Worm (Caenorhabditis elegans) whole organism, young adult: ENCODE measurements around the gene lido-8.

Experiments
- B0261.1 ChIP-seq: sonication (generic microtip); optimal IDR thresholded peaks from 2 replicates; lab custom pipeline; 2016; ENCODE audit warnings: mild to moderate bottlenecking, missing genetic modification characterization, moderate library complexity, missing compliant biosample characterization
- C06A6.2 ChIP-seq: fragments of 200-800 bp; sonication (Bioruptor generic); conservative IDR thresholded peaks from 2 replicates; pipeline ENCODE4 v1.3.6; 2022; ENCODE audit warnings: missing genetic modification characterization, missing compliant biosample characterization
- F39B2.1 ChIP-seq: fragments of 200-800 bp; sonication (Bioruptor generic); IDR thresholded peaks from 2 replicates; pipeline ENCODE4 v1.3.6; 2022; ENCODE audit warnings: missing genetic modification reagents, missing genetic modification characterization, missing compliant biosample characterization
- F55B11.4 ChIP-seq: sonication (generic microtip); optimal IDR thresholded peaks from 2 replicates; lab custom pipeline; 2016; ENCODE audit warnings: missing compliant biosample characterization, missing genetic modification characterization, borderline replicate concordance; ENCODE audit not compliant: insufficient read depth
- F57A8.1 ChIP-seq: fragments of 200-800 bp; sonication (Bioruptor generic); optimal IDR thresholded peaks from 2 replicates; lab custom pipeline; 2018; ENCODE audit warnings: mild to moderate bottlenecking, missing genetic modification characterization, moderate library complexity, missing compliant biosample characterization
- K11D2.4 ChIP-seq: fragments of 200-800 bp; sonication (Bioruptor generic); IDR thresholded peaks from 2 replicates; pipeline ENCODE4 v1.3.6; 2022; ENCODE audit warnings: missing genetic modification reagents, missing genetic modification characterization, missing compliant biosample characterization
- Y53G8AR.9 ChIP-seq: fragments of 200-800 bp; sonication (Bioruptor generic); conservative IDR thresholded peaks from 2 replicates; pipeline ENCODE4 v1.3.6; 2022; ENCODE audit warnings: missing genetic modification reagents, missing genetic modification characterization, missing compliant biosample characterization
- Y67H2A.10 ChIP-seq: fragments of 200-800 bp; sonication (Bioruptor generic); conservative IDR thresholded peaks from 2 replicates; pipeline ENCODE4 v1.3.6; 2022; ENCODE audit warnings: missing genetic modification reagents, missing genetic modification characterization, missing compliant biosample characterization
- atf-7 ChIP-seq: sonication (generic microtip); optimal IDR thresholded peaks from 2 replicates; lab custom pipeline; 2017; ENCODE audit warnings: mild to moderate bottlenecking, missing genetic modification characterization, missing compliant biosample characterization
- attf-3 ChIP-seq: fragments of 200-800 bp; sonication (Bioruptor generic); conservative IDR thresholded peaks from 2 replicates; pipeline ENCODE4 v1.3.6; 2022; ENCODE audit warnings: missing genetic modification reagents, missing genetic modification characterization, missing compliant biosample characterization
- attf-5 ChIP-seq: fragments of 200-800 bp; sonication (Bioruptor generic); optimal IDR thresholded peaks from 2 replicates; lab custom pipeline; 2018; ENCODE audit warnings: mild to moderate bottlenecking, missing genetic modification characterization, missing compliant biosample characterization
- ccch-3 ChIP-seq: fragments of 200-800 bp; sonication (Bioruptor generic); optimal IDR thresholded peaks from 2 replicates; lab custom pipeline; 2018; ENCODE audit warnings: mild to moderate bottlenecking, missing genetic modification characterization, missing compliant biosample characterization
- cebp-1 ChIP-seq, 2 experiments: fragments of 200-800 bp in 1 of 2; sonication (Bioruptor generic) in 1 of 2; sonication (generic microtip) in 1 of 2; IDR thresholded peaks in 1 of 2; optimal IDR thresholded peaks in 1 of 2; 2 replicates each; pipeline versions ENCODE4 v1.3.6 to Lab custom; 2017 to 2022; ENCODE audit warnings: missing compliant biosample characterization in 2 of 2, missing genetic modification characterization in 2 of 2, mild to moderate bottlenecking in 1 of 2, missing genetic modification reagents in 1 of 2, moderate library complexity in 1 of 2
- ceh-100 ChIP-seq: fragments of 200-800 bp; sonication (Bioruptor generic); IDR thresholded peaks from 2 replicates; pipeline ENCODE4 v1.3.6; 2022; ENCODE audit warnings: missing genetic modification reagents, missing genetic modification characterization, missing compliant biosample characterization
- ceh-27 ChIP-seq: fragments of 200-800 bp; sonication (Bioruptor generic); optimal IDR thresholded peaks from 2 replicates; lab custom pipeline; 2018; ENCODE audit warnings: mild to moderate bottlenecking, missing genetic modification characterization, moderate library complexity, missing compliant biosample characterization
- ceh-58 ChIP-seq: fragments of 200-800 bp; sonication (Bioruptor generic); IDR thresholded peaks from 2 replicates; pipeline ENCODE4 v1.3.6; 2022; ENCODE audit warnings: missing genetic modification characterization, missing compliant biosample characterization
- die-1 ChIP-seq: sonication (generic microtip); optimal IDR thresholded peaks from 2 replicates; lab custom pipeline; 2016; ENCODE audit warnings: missing genotype, mild to moderate bottlenecking, missing genetic modification characterization, missing compliant biosample characterization
- dox-1 ChIP-seq: fragments of 200-800 bp; sonication (Bioruptor generic); IDR thresholded peaks from 2 replicates; pipeline ENCODE4 v1.3.6; 2022; ENCODE audit warnings: missing genetic modification reagents, missing genetic modification characterization, missing compliant biosample characterization
- dpff-1 ChIP-seq: sonication (generic microtip); optimal IDR thresholded peaks from 2 replicates; lab custom pipeline; 2017; ENCODE audit warnings: mild to moderate bottlenecking, missing genetic modification characterization, missing compliant biosample characterization
- dpl-1 ChIP-seq: fragments of 150-350 bp; optimal IDR thresholded peaks from 2 replicates; lab custom pipeline; 2014; ENCODE audit warnings: missing biosample characterization, missing genetic modification reagents, missing genetic modification characterization
- efl-1 ChIP-seq: fragments of 150-350 bp; optimal IDR thresholded peaks from 2 replicates; lab custom pipeline; 2014; ENCODE audit warnings: missing biosample characterization, missing genetic modification reagents, missing genetic modification characterization
- egrh-3 ChIP-seq: fragments of 200-800 bp; sonication (Bioruptor generic); IDR thresholded peaks from 2 replicates; pipeline ENCODE4 v1.3.6; 2022; ENCODE audit warnings: missing genetic modification reagents, missing genetic modification characterization, missing compliant biosample characterization
- hmg-20 ChIP-seq: fragments of 200-800 bp; sonication (Bioruptor generic); IDR thresholded peaks from 2 replicates; pipeline ENCODE4 v1.3.6; 2022; ENCODE audit warnings: missing genetic modification reagents, missing genetic modification characterization, missing compliant biosample characterization
- hrde-1 ChIP-seq: sonication (generic microtip); optimal IDR thresholded peaks from 2 replicates; lab custom pipeline; 2016; ENCODE audit warnings: missing genetic modification characterization, mild to moderate bottlenecking, missing compliant biosample characterization, moderate library complexity, missing genotype, missing genetic modification reagents, borderline replicate concordance
- hsf-1 ChIP-seq: fragments of 200-800 bp; sonication (Bioruptor generic); IDR thresholded peaks from 2 replicates; pipeline ENCODE4 v1.3.6; 2022; ENCODE audit warnings: missing genetic modification reagents, missing genetic modification characterization, missing compliant biosample characterization
- let-526 ChIP-seq: fragments of 200-800 bp; sonication (Bioruptor generic); IDR thresholded peaks from 2 replicates; pipeline ENCODE4 v1.3.6; 2022; ENCODE audit warnings: missing genetic modification reagents, missing genetic modification characterization, missing compliant biosample characterization
- lin-40 ChIP-seq: sonication (generic microtip); optimal IDR thresholded peaks from 2 replicates; lab custom pipeline; 2016; ENCODE audit warnings: missing genetic modification characterization, mild to moderate bottlenecking, missing compliant biosample characterization, missing genotype, missing genetic modification reagents
- lin-54 ChIP-seq: fragments of 200-800 bp; sonication (Bioruptor generic); optimal IDR thresholded peaks from 2 replicates; lab custom pipeline; 2018; ENCODE audit warnings: mild to moderate bottlenecking, missing genetic modification characterization, missing compliant biosample characterization
- lir-1 ChIP-seq: fragments of 200-800 bp; sonication (Bioruptor generic); conservative IDR thresholded peaks from 2 replicates; pipeline ENCODE4 v1.3.6; 2022; ENCODE audit warnings: missing genetic modification reagents, missing genetic modification characterization, missing compliant biosample characterization
- lsy-27 ChIP-seq: sonication (generic microtip); optimal IDR thresholded peaks from 2 replicates; lab custom pipeline; 2017; ENCODE audit warnings: missing genetic modification characterization, mild to moderate bottlenecking, missing compliant biosample characterization, antibody characterized with exemption, missing genotype, borderline replicate concordance; ENCODE audit not compliant: insufficient read depth
- nfya-2 ChIP-seq: fragments of 200-800 bp; sonication (Bioruptor generic); IDR thresholded peaks from 2 replicates; pipeline ENCODE4 v1.3.6; 2022; ENCODE audit warnings: missing genetic modification reagents, missing genetic modification characterization, missing compliant biosample characterization
- nfyb-1 ChIP-seq: fragments of 200-800 bp; sonication (Bioruptor generic); IDR thresholded peaks from 2 replicates; pipeline ENCODE4 v1.3.6; 2022; ENCODE audit warnings: missing genetic modification reagents, missing genetic modification characterization, missing compliant biosample characterization
- nhr-120 ChIP-seq: fragments of 200-800 bp; sonication (Bioruptor generic); IDR thresholded peaks from 2 replicates; pipeline ENCODE4 v1.3.6; 2022; ENCODE audit warnings: missing genetic modification characterization, missing compliant biosample characterization
- nhr-80 ChIP-seq: sonication (generic microtip); optimal IDR thresholded peaks from 2 replicates; lab custom pipeline; 2016; ENCODE audit warnings: missing genetic modification characterization, missing compliant biosample characterization
- pbrm-1 ChIP-seq: fragments of 200-800 bp; sonication (Bioruptor generic); IDR thresholded peaks from 2 replicates; pipeline ENCODE4 v1.3.6; 2022; ENCODE audit warnings: missing genetic modification reagents, missing genetic modification characterization, missing compliant biosample characterization
- rcor-1 ChIP-seq: fragments of 200-800 bp; sonication (Bioruptor generic); IDR thresholded peaks from 2 replicates; pipeline ENCODE4 v1.3.6; 2022; ENCODE audit warnings: missing genetic modification reagents, missing genetic modification characterization, missing compliant biosample characterization
- sea-2 ChIP-seq: fragments of 200-800 bp; sonication (Bioruptor generic); IDR thresholded peaks from 2 replicates; pipeline ENCODE4 v1.3.6; 2022; ENCODE audit warnings: missing genetic modification characterization, missing compliant biosample characterization
- snpc-1.1 ChIP-seq: sonication (generic microtip); optimal IDR thresholded peaks from 2 replicates; lab custom pipeline; 2017; ENCODE audit warnings: missing genetic modification characterization, mild to moderate bottlenecking, missing compliant biosample characterization, antibody characterized with exemption, moderate library complexity, missing genotype, missing genetic modification reagents; ENCODE audit not compliant: insufficient read depth
- snpc-1.3 ChIP-seq: sonication (generic microtip); optimal IDR thresholded peaks from 2 replicates; lab custom pipeline; 2017; ENCODE audit warnings: missing genetic modification characterization, mild to moderate bottlenecking, missing compliant biosample characterization, antibody characterized with exemption, moderate library complexity, missing genotype, missing genetic modification reagents; ENCODE audit not compliant: insufficient read depth
- snpc-3.4 ChIP-seq: sonication (generic microtip); optimal IDR thresholded peaks from 2 replicates; lab custom pipeline; 2017; ENCODE audit warnings: missing genetic modification characterization, mild to moderate bottlenecking, missing compliant biosample characterization, antibody characterized with exemption, moderate library complexity, missing genotype, missing genetic modification reagents
- sptf-2 ChIP-seq: fragments of 200-800 bp; sonication (Bioruptor generic); optimal IDR thresholded peaks from 2 replicates; lab custom pipeline; 2018; ENCODE audit warnings: mild to moderate bottlenecking, missing genetic modification characterization, missing compliant biosample characterization
- tbx-9 ChIP-seq: sonication (generic microtip); optimal IDR thresholded peaks from 2 replicates; lab custom pipeline; 2016; ENCODE audit warnings: borderline replicate concordance, missing genetic modification characterization, inconsistent platforms, missing compliant biosample characterization
- unc-130 ChIP-seq: sonication (generic microtip); optimal IDR thresholded peaks from 2 replicates; lab custom pipeline; 2016; ENCODE audit warnings: missing genetic modification reagents, missing genetic modification characterization, missing compliant biosample characterization
- xnd-1 ChIP-seq: sonication (generic microtip); optimal IDR thresholded peaks from 2 replicates; lab custom pipeline; 2016; ENCODE audit warnings: missing genotype, missing genetic modification reagents, missing genetic modification characterization, missing compliant biosample characterization
- ztf-22 ChIP-seq: fragments of 200-800 bp; sonication (Bioruptor generic); optimal IDR thresholded peaks from 2 replicates; lab custom pipeline; 2018; ENCODE audit warnings: mild to moderate bottlenecking, missing genetic modification characterization, moderate library complexity, missing compliant biosample characterization

lido-8 gene

DNA sequence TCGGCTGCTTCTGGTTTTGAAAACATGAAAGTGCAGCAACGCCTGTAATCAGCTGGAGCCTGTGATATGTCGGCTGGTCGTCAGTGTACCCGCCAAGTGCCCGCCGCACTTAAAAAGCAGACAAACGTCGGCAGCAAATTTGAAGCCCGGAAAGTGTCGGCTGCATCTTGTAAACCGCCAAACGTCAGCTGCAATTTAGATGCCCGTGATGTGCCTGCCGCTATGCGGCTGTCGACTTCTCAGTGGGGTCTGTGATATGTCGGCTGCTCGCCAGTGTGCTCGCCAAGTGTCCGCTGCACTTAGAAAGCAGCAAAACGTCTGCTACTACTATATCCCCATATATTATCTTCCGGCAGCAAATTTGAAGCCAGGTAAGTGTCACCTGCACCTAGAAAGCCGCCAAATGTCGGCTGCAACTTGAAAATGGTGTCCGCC, 9.7 kb upstream of the lido-8 start (continued):
- no peak for TF ChIP-seq ceh-58 (GFP tag; lab: Robert Waterston, UW)

DNA sequence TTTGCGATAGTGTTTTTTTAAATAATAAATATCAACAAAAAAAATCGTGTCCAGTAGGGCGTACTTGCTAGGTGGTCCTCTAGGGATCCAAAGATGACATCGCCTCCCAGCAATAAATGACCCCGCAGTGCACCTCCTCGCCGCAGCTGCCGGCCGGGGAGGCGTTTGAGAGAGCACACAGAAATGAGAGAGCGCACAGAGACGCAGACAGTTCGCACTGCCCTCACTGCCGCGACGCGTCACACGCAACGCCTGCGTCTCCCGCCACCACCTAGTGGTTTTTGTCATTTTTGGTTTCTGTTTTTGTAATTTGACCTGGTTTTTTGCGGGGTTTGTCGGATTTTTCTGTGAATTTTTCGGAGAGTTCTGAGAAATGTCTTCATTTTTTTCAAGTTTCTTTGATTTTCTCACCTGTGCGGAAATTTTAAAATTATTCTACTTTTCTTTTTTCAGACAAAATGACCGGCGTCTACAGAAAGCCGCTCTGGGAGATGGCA, 8.9 kb upstream of the lido-8 start, which contains the start of gene lido-7:
Gene lido-7 (plus strand): TSS at position 447 of the 497 bp plus-strand sequence.
- TF ChIP-seq hsf-1 (GFP tag; lab: Robert Waterston, UW): no peak
- TF ChIP-seq snpc-1.1 (tag; lab: Kevin White, UChicago): no peak
- TF ChIP-seq dpl-1 (GFP tag; lab: Kevin White, UChicago): no peak
- no peak for TF ChIP-seq Y53G8AR.9 (GFP tag; lab: Robert Waterston, UW)
- TF ChIP-seq pbrm-1 (GFP tag; lab: Robert Waterston, UW): no peak
- TF ChIP-seq ccch-3 (GFP tag; lab: Kevin White, UChicago): no peak
- TF ChIP-seq nfyb-1 (GFP tag; lab: Robert Waterston, UW): no peak
- peak; percentile 63 for TF ChIP-seq ceh-27 (GFP tag; lab: Kevin White, UChicago)
- TF ChIP-seq dox-1: peak; percentile 36; the same call in 1 of the 2 replicates
- no peak for TF ChIP-seq unc-130 (GFP tag; lab: Kevin White, UChicago)
- no peak for TF ChIP-seq dpff-1 (tag; lab: Kevin White, UChicago)
- no peak for TF ChIP-seq lin-54 (GFP tag; lab: Kevin White, UChicago)
- TF ChIP-seq let-526: no peak
- TF ChIP-seq B0261.1 (tag; lab: Kevin White, UChicago): no peak
- TF ChIP-seq cebp-1 (GFP tag; IDR thresholded peaks at IDR 0.05; lab: Robert Waterston, UW): peak; percentile 27; the same call in 1 of the 2 replicates
- peak; percentile 51 for TF ChIP-seq cebp-1 (tag; optimal IDR thresholded peaks at IDR 0.05; lab: Kevin White, UChicago)
- no peak for TF ChIP-seq lsy-27
- TF ChIP-seq nhr-120 (GFP tag; lab: Robert Waterston, UW): no peak
- TF ChIP-seq lir-1 (GFP tag; lab: Robert Waterston, UW): no peak
- no peak for TF ChIP-seq hmg-20 (GFP tag; lab: Robert Waterston, UW)
- peak; percentile 74 for TF ChIP-seq ceh-100 (GFP tag; lab: Robert Waterston, UW)
- peak; percentile 58 for TF ChIP-seq nhr-80 (tag; lab: Kevin White, UChicago)
- no peak for TF ChIP-seq die-1
- no peak for TF ChIP-seq nfya-2 (GFP tag; lab: Robert Waterston, UW)
- no peak for TF ChIP-seq ztf-22 (GFP tag; lab: Kevin White, UChicago)
- TF ChIP-seq sptf-2 (GFP tag; lab: Kevin White, UChicago): no peak
- no peak for TF ChIP-seq tbx-9 (tag; lab: Kevin White, UChicago)
- TF ChIP-seq F57A8.1 (GFP tag; lab: Kevin White, UChicago): no peak
- TF ChIP-seq attf-3 (GFP tag; lab: Robert Waterston, UW): no peak
- no peak for TF ChIP-seq atf-7
- TF ChIP-seq attf-5 (GFP tag; lab: Kevin White, UChicago): peak; percentile 74
- TF ChIP-seq egrh-3 (GFP tag; lab: Robert Waterston, UW): peak; percentile 83; the same call in 1 of the 2 replicates
- TF ChIP-seq C06A6.2 (GFP tag; lab: Robert Waterston, UW): no peak
- no peak for TF ChIP-seq sea-2 (GFP tag; lab: Robert Waterston, UW)
- TF ChIP-seq snpc-1.3 (tag; lab: Kevin White, UChicago): no peak
- TF ChIP-seq K11D2.4 (GFP tag; lab: Robert Waterston, UW): 0 out of 2 replicates have a peak, but pooled peaks have one; percentile 26
- TF ChIP-seq F39B2.1: no peak
- no peak for TF ChIP-seq snpc-3.4 (tag; lab: Kevin White, UChicago)
- no peak for TF ChIP-seq xnd-1 (tag; lab: Kevin White, UChicago)
- TF ChIP-seq F55B11.4 (tag; lab: Kevin White, UChicago): no peak
- no peak for TF ChIP-seq Y67H2A.10
- 0 out of 2 replicates have a peak, but pooled peaks have one; percentile 17 for TF ChIP-seq rcor-1 (GFP tag; lab: Robert Waterston, UW)
- TF ChIP-seq efl-1: peak; percentile 16
- no peak for TF ChIP-seq hrde-1 (tag; lab: Kevin White, UChicago)
- no peak for TF ChIP-seq lin-40 (tag; lab: Kevin White, UChicago)
